Fruit fly (Drosophila melanogaster) whole organism, prepupa: ENCODE results near the gene Dnaaf6.
A peak's percentile ranks its signal among the peaks of the same experiment; 100 is the strongest.

Experiments
- Blimp-1 ChIP-seq: fragments of 200-800 bp; sonication (Bioruptor generic); optimal IDR thresholded peaks from 3 replicates; lab custom pipeline; 2017; ENCODE audit warnings: missing biosample characterization, missing genetic modification characterization, mild to moderate bottlenecking, moderate library complexity, missing genetic modification reagents
- CG10631 ChIP-seq: fragments of 200-800 bp; sonication (Bioruptor generic); optimal IDR thresholded peaks from 2 replicates; lab custom pipeline; 2016; ENCODE audit warnings: missing biosample characterization, missing genetic modification characterization
- CG11294 ChIP-seq: fragments of 200-800 bp; sonication (Bioruptor generic); IDR thresholded peaks from 2 replicates; pipeline ENCODE4 v1.3.6; 2022; ENCODE audit warnings: missing biosample characterization, missing genetic modification characterization
- CG11762 ChIP-seq: fragments of 200-800 bp; sonication (Bioruptor generic); optimal IDR thresholded peaks from 3 replicates; lab custom pipeline; 2016; ENCODE audit warnings: missing biosample characterization, missing genetic modification characterization; ENCODE audit not compliant: insufficient read depth
- CG1621 ChIP-seq: fragments of 200-800 bp; sonication (Bioruptor generic); optimal IDR thresholded peaks from 3 replicates; lab custom pipeline; 2018; ENCODE audit warnings: missing biosample characterization, mild to moderate bottlenecking, missing genetic modification characterization
- CG3032 ChIP-seq: fragments of 200-800 bp; optimal IDR thresholded peaks from 2 replicates; lab custom pipeline; 2019; ENCODE audit warnings: missing biosample characterization, mild to moderate bottlenecking, missing genetic modification characterization, moderate library complexity
- CG34406 ChIP-seq: fragments of 200-800 bp; sonication (Bioruptor generic); optimal IDR thresholded peaks from 3 replicates; lab custom pipeline; 2016; ENCODE audit warnings: missing biosample characterization, missing genetic modification characterization
- CG6276 ChIP-seq: fragments of 200-800 bp; sonication (Bioruptor generic); optimal IDR thresholded peaks from 2 replicates; lab custom pipeline; 2017; ENCODE audit warnings: missing biosample characterization, mild to moderate bottlenecking, missing genetic modification characterization
- CG6854 ChIP-seq: fragments of 200-800 bp; sonication (Bioruptor generic); optimal IDR thresholded peaks from 2 replicates; lab custom pipeline; 2017; ENCODE audit warnings: missing biosample characterization, mild to moderate bottlenecking, missing genetic modification characterization
- CG8119 ChIP-seq: fragments of 200-800 bp; sonication (Bioruptor generic); IDR thresholded peaks from 3 replicates; pipeline ENCODE4 v1.3.6; 2022; ENCODE audit warnings: missing biosample characterization, missing genetic modification characterization
- CG8319 ChIP-seq: fragments of 200-800 bp; sonication (Bioruptor generic); optimal IDR thresholded peaks from 3 replicates; lab custom pipeline; 2016; ENCODE audit warnings: missing biosample characterization, missing genetic modification characterization
- CG8632 ChIP-seq: fragments of 200-800 bp; sonication (Bioruptor generic); optimal IDR thresholded peaks from 3 replicates; lab custom pipeline; 2016; ENCODE audit warnings: missing biosample characterization, missing genetic modification characterization
- CG9139 ChIP-seq: fragments of 200-800 bp; sonication (Bioruptor generic); optimal IDR thresholded peaks from 3 replicates; lab custom pipeline; 2017; ENCODE audit warnings: missing biosample characterization, mild to moderate bottlenecking, missing genetic modification characterization
- Eip78C ChIP-seq: fragments of 200-800 bp; sonication (Bioruptor generic); peaks from one replicate; lab custom pipeline; 2016; ENCODE audit warnings: missing biosample characterization, missing genetic modification characterization
- Eip93F ChIP-seq: fragments of 200-800 bp; sonication (Bioruptor generic); optimal IDR thresholded peaks from 2 replicates; lab custom pipeline; 2016; ENCODE audit warnings: missing biosample characterization, mild to moderate bottlenecking, missing genetic modification characterization
- Ets21C ChIP-seq: fragments of 200-800 bp; sonication (Bioruptor generic); optimal IDR thresholded peaks from 3 replicates; lab custom pipeline; 2016; ENCODE audit warnings: missing biosample characterization, missing genetic modification characterization
- Ets96B ChIP-seq: fragments of 200-800 bp; optimal IDR thresholded peaks from 2 replicates; lab custom pipeline; 2019; ENCODE audit warnings: missing biosample characterization, mild to moderate bottlenecking, missing genetic modification characterization, moderate library complexity
- Gug ChIP-seq: fragments of 200-800 bp; sonication (Bioruptor generic); IDR thresholded peaks from 2 replicates; pipeline ENCODE4 v1.3.6; 2022; ENCODE audit warnings: missing biosample characterization, missing genetic modification characterization
- Hr38 ChIP-seq: sonication (Bioruptor generic); optimal IDR thresholded peaks from 2 replicates; lab custom pipeline; 2016; ENCODE audit warnings: missing biosample characterization, missing genetic modification characterization
- Lpt ChIP-seq: fragments of 200-800 bp; sonication (Bioruptor generic); optimal IDR thresholded peaks from 3 replicates; lab custom pipeline; 2016; ENCODE audit warnings: missing biosample characterization, missing genetic modification characterization
- OdsH ChIP-seq: fragments of 200-800 bp; sonication (Bioruptor generic); optimal IDR thresholded peaks from 3 replicates; lab custom pipeline; 2016; ENCODE audit warnings: missing biosample characterization, missing genetic modification characterization
- Smox ChIP-seq: fragments of 200-800 bp; sonication (Bioruptor generic); optimal IDR thresholded peaks from 3 replicates; lab custom pipeline; 2016; ENCODE audit warnings: missing biosample characterization, missing genetic modification characterization
- Sox102F ChIP-seq: fragments of 200-800 bp; sonication (Bioruptor generic); optimal IDR thresholded peaks from 2 replicates; lab custom pipeline; 2016; ENCODE audit warnings: missing biosample characterization, mild to moderate bottlenecking, missing genetic modification characterization
- achi ChIP-seq: fragments of 200-800 bp; sonication (Bioruptor generic); optimal IDR thresholded peaks from 3 replicates; lab custom pipeline; 2016; ENCODE audit warnings: missing biosample characterization, missing genetic modification characterization
- acj6 ChIP-seq: fragments of 200-800 bp; sonication (Bioruptor generic); optimal IDR thresholded peaks from 3 replicates; lab custom pipeline; 2016; ENCODE audit warnings: missing biosample characterization, missing genetic modification characterization
- cyc ChIP-seq: fragments of 200-800 bp; sonication (Bioruptor generic); optimal IDR thresholded peaks from 3 replicates; lab custom pipeline; 2016; ENCODE audit warnings: missing biosample characterization, missing genetic modification characterization
- eg ChIP-seq: fragments of 200-800 bp; sonication (Bioruptor generic); IDR thresholded peaks from 3 replicates; pipeline ENCODE4 v1.3.6; 2022; ENCODE audit warnings: missing biosample characterization, missing genetic modification characterization
- esn ChIP-seq: fragments of 200-800 bp; sonication (Bioruptor generic); optimal IDR thresholded peaks from 2 replicates; lab custom pipeline; 2016; ENCODE audit warnings: missing biosample characterization, mild to moderate bottlenecking, missing genetic modification characterization, moderate library complexity
- fd59A ChIP-seq: fragments of 200-800 bp; sonication (Bioruptor generic); optimal IDR thresholded peaks from 2 replicates; lab custom pipeline; 2017; ENCODE audit warnings: missing biosample characterization, mild to moderate bottlenecking, missing genetic modification characterization, missing genetic modification reagents
- fd85E ChIP-seq: fragments of 200-800 bp; sonication (Bioruptor generic); optimal IDR thresholded peaks from 3 replicates; lab custom pipeline; 2016; ENCODE audit warnings: missing biosample characterization, missing genetic modification characterization
- fkh ChIP-seq: fragments of 200-800 bp; sonication (Bioruptor generic); optimal IDR thresholded peaks from 3 replicates; lab custom pipeline; 2017; ENCODE audit warnings: missing biosample characterization, mild to moderate bottlenecking, missing genetic modification characterization, moderate library complexity
- pdm3 ChIP-seq: fragments of 200-800 bp; sonication (Bioruptor generic); optimal IDR thresholded peaks from 3 replicates; lab custom pipeline; 2016; ENCODE audit warnings: missing biosample characterization, missing genetic modification characterization
- vri ChIP-seq: fragments of 200-800 bp; sonication (Bioruptor generic); optimal IDR thresholded peaks from 3 replicates; lab custom pipeline; 2016; ENCODE audit warnings: missing biosample characterization, mild to moderate bottlenecking, missing genetic modification characterization

Gene Dnaaf6

dm6 chr3L:14731790-14732189, 47.2 kb downstream of the Dnaaf6 start (continued):
- TF ChIP-seq CG11294 = no peak
- TF ChIP-seq CG9139 (GFP tag; lab: Kevin White, UChicago) = peak; percentile 27
- TF ChIP-seq CG8119 (GFP tag; lab: Robert Waterston, UW) = peak; percentile 74; the same call in 2 of the 3 replicates
- TF ChIP-seq CG1621 (tag; lab: Kevin White, UChicago) = no peak
- peak; percentile 60 for TF ChIP-seq CG10631 (GFP tag; lab: Kevin White, UChicago)
- TF ChIP-seq OdsH (GFP tag; lab: Kevin White, UChicago) = peak; percentile 30
- no peak for TF ChIP-seq Smox (GFP tag; lab: Kevin White, UChicago)
- no peak for TF ChIP-seq vri (GFP tag; lab: Kevin White, UChicago)
- TF ChIP-seq fd85E (GFP tag; lab: Kevin White, UChicago) = no peak
- peak; percentile 56; the same call in 1 of the 3 replicates for TF ChIP-seq eg (GFP tag; lab: Robert Waterston, UW)
- no peak for TF ChIP-seq Hr38
- TF ChIP-seq Ets21C = no peak
- TF ChIP-seq CG11762 = peak; percentile 11
- no peak for TF ChIP-seq CG6854
- peak; percentile 17 for TF ChIP-seq CG6276 (GFP tag; lab: Kevin White, UChicago)
- no peak for TF ChIP-seq Lpt (GFP tag; lab: Kevin White, UChicago)
- peak; percentile 46 for TF ChIP-seq achi (GFP tag; lab: Kevin White, UChicago)
- no peak for TF ChIP-seq pdm3 (GFP tag; lab: Kevin White, UChicago)
- no peak for TF ChIP-seq CG3032 (tag; lab: Kevin White, UChicago)
- TF ChIP-seq fkh (GFP tag; lab: Kevin White, UChicago) = no peak
- TF ChIP-seq Ets96B (tag; lab: Kevin White, UChicago) = peak; percentile 47
- TF ChIP-seq Blimp-1 (GFP tag; lab: Kevin White, UChicago) = no peak
- no peak for TF ChIP-seq cyc
- TF ChIP-seq Eip93F = no peak
- peak; percentile 81 for TF ChIP-seq Eip78C (GFP tag; lab: Kevin White, UChicago)
- peak; percentile 21 for TF ChIP-seq fd59A (GFP tag; lab: Kevin White, UChicago)
- TF ChIP-seq acj6 (GFP tag; lab: Kevin White, UChicago) = peak; percentile 16
- TF ChIP-seq CG8632 (GFP tag; lab: Kevin White, UChicago) = no peak
- no peak for TF ChIP-seq CG34406
- TF ChIP-seq CG8319 = no peak
- no peak for TF ChIP-seq Sox102F (GFP tag; lab: Kevin White, UChicago)
- no peak for TF ChIP-seq Gug (GFP tag; lab: Robert Waterston, UW)

- TF ChIP-seq esn (GFP tag; lab: Kevin White, UChicago) (no peak), Ets96B (tag; lab: Kevin White, UChicago) (no peak), fd59A (GFP tag; lab: Kevin White, UChicago) (no peak), Lpt (GFP tag; lab: Kevin White, UChicago) (no peak)
These were observed 48.8 kb downstream of the Dnaaf6 start, which contains the start of gene CG13471 for dm6 chr3L:14733417-14733816. Gene CG13471, minus strand, starts transcription at chr3L:14733517.
